Fruit fly (Drosophila melanogaster): ENCODE data around the gene CG42818.
A peak's percentile ranks its signal among the peaks of the same experiment; 100 is the strongest.

The CG42818 gene

dm6 chr2L:16271486-16271806 lies 29.7 kb downstream of the CG42818 start (continued):
- TF ChIP-seq sc (optimal IDR thresholded peaks at IDR 0.05) (no peak), sc (GFP tag; optimal IDR thresholded peaks at IDR 0.05) (no peak), CG10959 (GFP tag; IDR thresholded peaks at IDR 0.05) (no peak), HmgZ (tag; optimal IDR thresholded peaks at IDR 0.05) (peak; percentile 19), Ada2b (GFP tag; IDR thresholded peaks at IDR 0.05) (no peak), CG31224 (GFP tag; IDR thresholded peaks at IDR 0.05) (no peak), oc (tag; optimal IDR thresholded peaks at IDR 0.05) (no peak), lbe (GFP tag; optimal IDR thresholded peaks at IDR 0.05) (no peak), CG16863 (GFP tag; optimal IDR thresholded peaks at IDR 0.05) (no peak), cas (GFP tag; IDR thresholded peaks at IDR 0.05) (no peak), Ssrp (tag; optimal IDR thresholded peaks at IDR 0.05) (no peak), Oli (tag; optimal IDR thresholded peaks at IDR 0.05) (no peak), tap (tag; optimal IDR thresholded peaks at IDR 0.05) (no peak), al (GFP tag; IDR thresholded peaks at IDR 0.05) (no peak), PHDP (tag; optimal IDR thresholded peaks at IDR 0.05) (no peak), pros (GFP tag; optimal IDR thresholded peaks at IDR 0.05) (no peak), lmd (GFP tag; IDR thresholded peaks at IDR 0.05) (no peak), Trl (optimal IDR thresholded peaks at IDR 0.05) (peak; percentile 66 to 89), Trl (GFP tag; optimal IDR thresholded peaks at IDR 0.05) (no peak), Hr78 (GFP tag; optimal IDR thresholded peaks at IDR 0.05) (peak in 1 of 2 experiments; percentile 20), CG32767 (GFP tag; IDR thresholded peaks at IDR 0.05) (no peak), dimm (GFP tag; IDR thresholded peaks at IDR 0.05) (no peak), ind (GFP tag; optimal IDR thresholded peaks at IDR 0.05) (no peak), sna (GFP tag; IDR thresholded peaks at IDR 0.05; ENCODE audit: partially characterized antibody) (no peak), CG13287 (GFP tag; IDR thresholded peaks at IDR 0.05; ENCODE audit: partially characterized antibody) (no peak), CG10274 (GFP tag; optimal IDR thresholded peaks at IDR 0.05) (no peak), chm (GFP tag; IDR thresholded peaks at IDR 0.05) (no peak), CG14014 (GFP tag; IDR thresholded peaks at IDR 0.05) (no peak), Neu2 (GFP tag; optimal IDR thresholded peaks at IDR 0.05; ENCODE audit: borderline replicate concordance) (no peak), CG10565 (GFP tag; optimal IDR thresholded peaks at IDR 0.05) (no peak), cg (GFP tag; optimal IDR thresholded peaks at IDR 0.05) (peak; percentile 98), sqz (GFP tag; optimal IDR thresholded peaks at IDR 0.05) (peak; percentile 48), nmo (GFP tag; optimal IDR thresholded peaks at IDR 0.05) (no peak), CG34376 (GFP tag; optimal IDR thresholded peaks at IDR 0.05) (peak; percentile 44), fd96Cb (tag; optimal IDR thresholded peaks at IDR 0.05) (no peak), CG16815 (GFP tag; optimal IDR thresholded peaks at IDR 0.05) (no peak), dmrt99B (tag; optimal IDR thresholded peaks at IDR 0.05) (no peak), H15 (GFP tag; IDR thresholded peaks at IDR 0.05) (no peak), MESR4 (GFP tag; optimal IDR thresholded peaks at IDR 0.05) (no peak), sens (GFP tag) (no peak), Hr3 (GFP tag; optimal IDR thresholded peaks at IDR 0.05) (no peak), CG15514 (GFP tag; optimal IDR thresholded peaks at IDR 0.05) (no peak), corto (GFP tag; optimal IDR thresholded peaks at IDR 0.05) (no peak), gcm (GFP tag; optimal IDR thresholded peaks at IDR 0.05) (no peak), ac (GFP tag; optimal IDR thresholded peaks at IDR 0.05) (no peak), YL-1 (GFP tag; optimal IDR thresholded peaks at IDR 0.05) (no peak), CG31441 (GFP tag; IDR thresholded peaks at IDR 0.05) (no peak), CG6854 (GFP tag; optimal IDR thresholded peaks at IDR 0.05) (peak; percentile 17), ato (GFP tag; IDR thresholded peaks at IDR 0.05; ENCODE audit: partially characterized antibody) (no peak), Aef1 (GFP tag; IDR thresholded peaks at IDR 0.05) (no peak), CG12104 (GFP tag; optimal IDR thresholded peaks at IDR 0.05) (no peak), abd-A (tag; optimal IDR thresholded peaks at IDR 0.05) (peak; percentile 77)
